Fruit fly (Drosophila melanogaster) whole organism, embryonic: ENCODE measurements around the gene CG3598.

Experiments
- Bdp1 ChIP-seq: fragments of 200-800 bp; sonication (Bioruptor generic); optimal IDR thresholded peaks from 3 replicates; lab custom pipeline; 2016; ENCODE audit warnings: missing biosample characterization, missing genetic modification characterization
- CG10274 ChIP-seq: fragments of 200-800 bp; sonication (Bioruptor generic); optimal IDR thresholded peaks from 3 replicates; lab custom pipeline; 2017; ENCODE audit warnings: missing biosample characterization, mild to moderate bottlenecking, missing genetic modification characterization
- CG10431 ChIP-seq: fragments of 200-800 bp; sonication (Bioruptor generic); optimal IDR thresholded peaks from 3 replicates; lab custom pipeline; 2018; ENCODE audit warnings: missing biosample characterization, mild to moderate bottlenecking, missing genetic modification characterization
- CG10462 ChIP-seq: fragments of 200-800 bp; sonication (Bioruptor generic); optimal IDR thresholded peaks from 2 replicates; lab custom pipeline; 2016; ENCODE audit warnings: missing biosample characterization, missing genetic modification characterization
- CG10979 ChIP-seq: fragments of 200-800 bp; sonication (Bioruptor generic); optimal IDR thresholded peaks from 2 replicates; lab custom pipeline; 2018; ENCODE audit warnings: missing biosample characterization, mild to moderate bottlenecking, missing genetic modification characterization, moderate library complexity
- CG11247 ChIP-seq: fragments of 200-800 bp; sonication (Bioruptor generic); IDR thresholded peaks from 2 replicates; pipeline ENCODE4 v1.3.6; 2022; ENCODE audit warnings: missing biosample characterization, missing genetic modification characterization
- CG13424 ChIP-seq: fragments of 200-800 bp; sonication (Bioruptor generic); optimal IDR thresholded peaks from 2 replicates; lab custom pipeline; 2019; ENCODE audit warnings: missing biosample characterization, mild to moderate bottlenecking, missing genetic modification characterization, moderate library complexity
- CG13624 ChIP-seq: fragments of 200-800 bp; sonication (Bioruptor generic); optimal IDR thresholded peaks from 2 replicates; lab custom pipeline; 2016; ENCODE audit warnings: missing biosample characterization, missing genetic modification characterization
- CG1602 ChIP-seq: fragments of 200-800 bp; sonication (Bioruptor generic); optimal IDR thresholded peaks from 3 replicates; lab custom pipeline; 2016; ENCODE audit warnings: missing biosample characterization, missing genetic modification characterization
- CG16815 ChIP-seq: fragments of 200-800 bp; sonication (Bioruptor generic); optimal IDR thresholded peaks from 3 replicates; lab custom pipeline; 2017; ENCODE audit warnings: missing biosample characterization, mild to moderate bottlenecking, missing genetic modification characterization
- CG17359 ChIP-seq: fragments of 200-800 bp; sonication (Bioruptor generic); optimal IDR thresholded peaks from 3 replicates; lab custom pipeline; 2018; ENCODE audit warnings: missing biosample characterization, mild to moderate bottlenecking, missing genetic modification characterization, moderate library complexity
- CG18619 ChIP-seq: fragments of 200-800 bp; sonication (Bioruptor generic); optimal IDR thresholded peaks from 3 replicates; lab custom pipeline; 2017; ENCODE audit warnings: missing biosample characterization, mild to moderate bottlenecking, missing genetic modification characterization
- CG2116 ChIP-seq: fragments of 200-800 bp; sonication (Bioruptor generic); optimal IDR thresholded peaks from 3 replicates; lab custom pipeline; 2018; ENCODE audit warnings: missing biosample characterization, mild to moderate bottlenecking, missing genetic modification characterization
- CG31441 ChIP-seq: fragments of 200-800 bp; sonication (Bioruptor generic); IDR thresholded peaks from 2 replicates; pipeline ENCODE4 v1.3.6; 2022; ENCODE audit warnings: missing biosample characterization, missing genetic modification characterization
- CG3838 ChIP-seq: fragments of 200-800 bp; sonication (Bioruptor generic); optimal IDR thresholded peaks from 3 replicates; lab custom pipeline; 2016; ENCODE audit warnings: missing biosample characterization, missing genetic modification characterization
- CG4617 ChIP-seq: fragments of 200-800 bp; sonication (Bioruptor generic); optimal IDR thresholded peaks from 3 replicates; lab custom pipeline; 2016; ENCODE audit warnings: missing biosample characterization, missing genetic modification characterization, borderline replicate concordance
- CG6689 ChIP-seq: fragments of 200-800 bp; sonication (Bioruptor generic); IDR thresholded peaks from 2 replicates; pipeline ENCODE4 v1.3.6; 2022; ENCODE audit warnings: missing biosample characterization, missing genetic modification characterization
- CG6813 ChIP-seq: fragments of 200-800 bp; sonication (Bioruptor generic); optimal IDR thresholded peaks from 2 replicates; lab custom pipeline; 2017; ENCODE audit warnings: missing biosample characterization, missing genetic modification characterization, mild to moderate bottlenecking, moderate library complexity, missing genetic modification reagents
- CG6854 ChIP-seq: fragments of 200-800 bp; sonication (Bioruptor generic); optimal IDR thresholded peaks from 3 replicates; lab custom pipeline; 2017; ENCODE audit warnings: missing biosample characterization, mild to moderate bottlenecking, missing genetic modification characterization
- CG8388 ChIP-seq: fragments of 200-800 bp; sonication (Bioruptor generic); optimal IDR thresholded peaks from 2 replicates; lab custom pipeline; 2019; ENCODE audit warnings: missing biosample characterization, mild to moderate bottlenecking, missing genetic modification characterization, moderate library complexity
- CG9437 ChIP-seq: fragments of 200-800 bp; sonication (Bioruptor generic); optimal IDR thresholded peaks from 2 replicates; lab custom pipeline; 2018; ENCODE audit warnings: missing biosample characterization, mild to moderate bottlenecking, missing genetic modification characterization
- Camta ChIP-seq: fragments of 200-800 bp; sonication (Bioruptor generic); optimal IDR thresholded peaks from 2 replicates; lab custom pipeline; 2016; ENCODE audit warnings: missing biosample characterization, missing genetic modification characterization
- Dbx ChIP-seq: fragments of 200-800 bp; sonication (Bioruptor generic); IDR thresholded peaks from 3 replicates; pipeline ENCODE4 v1.3.6; 2022; ENCODE audit warnings: missing biosample characterization, missing genetic modification characterization
- Dfd ChIP-seq, 2 experiments: fragments of >200 bp; optimal IDR thresholded peaks; 2 replicates each; lab custom pipeline; 2017; ENCODE audit warnings: missing biosample characterization in 2 of 2, missing genetic modification characterization in 2 of 2
- Hsf ChIP-seq: fragments of 200-800 bp; sonication (Bioruptor generic); optimal IDR thresholded peaks from 3 replicates; lab custom pipeline; 2016; ENCODE audit warnings: missing biosample characterization, missing genetic modification characterization
- Max ChIP-seq: fragments of 200-800 bp; sonication (Bioruptor generic); optimal IDR thresholded peaks from 2 replicates; lab custom pipeline; 2016; ENCODE audit warnings: missing biosample characterization, mild to moderate bottlenecking, missing genetic modification characterization
- Pdp1 ChIP-seq, 2 experiments: fragments of 200-800 bp; sonication (Bioruptor generic); optimal IDR thresholded peaks; 3 replicates each; lab custom pipeline; 2016; ENCODE audit warnings: missing biosample characterization in 2 of 2, missing genetic modification characterization in 2 of 2, mild to moderate bottlenecking in 1 of 2, moderate library complexity in 1 of 2
- Ravus ChIP-seq: fragments of 200-800 bp; sonication (Bioruptor generic); IDR thresholded peaks from 2 replicates; pipeline ENCODE4 v1.3.6; 2022; ENCODE audit warnings: missing biosample characterization, missing genetic modification characterization
- Sox102F ChIP-seq: fragments of 200-800 bp; sonication (Bioruptor generic); optimal IDR thresholded peaks from 2 replicates; lab custom pipeline; 2018; ENCODE audit warnings: missing biosample characterization, mild to moderate bottlenecking, missing genetic modification characterization, moderate library complexity
- Xrp1 ChIP-seq: fragments of 200-800 bp; sonication (Bioruptor generic); IDR thresholded peaks from 2 replicates; pipeline ENCODE4 v1.3.6; 2022; ENCODE audit warnings: missing biosample characterization, missing genetic modification characterization
- bigmax ChIP-seq: fragments of 200-800 bp; sonication (Bioruptor generic); optimal IDR thresholded peaks from 2 replicates; lab custom pipeline; 2018; ENCODE audit warnings: missing biosample characterization, mild to moderate bottlenecking, missing genetic modification characterization
- bsh ChIP-seq, 2 experiments: fragments of 200-800 bp; sonication (Bioruptor generic); optimal IDR thresholded peaks; 2 replicates each; lab custom pipeline; 2017 to 2018; ENCODE audit warnings: mild to moderate bottlenecking in 2 of 2, missing biosample characterization in 2 of 2, missing genetic modification characterization in 2 of 2, moderate library complexity in 1 of 2
- cad ChIP-seq: fragments of >200 bp; optimal IDR thresholded peaks from 2 replicates; lab custom pipeline; 2017; ENCODE audit warnings: missing biosample characterization, missing genetic modification characterization
- cg ChIP-seq: fragments of 200-800 bp; sonication (Bioruptor generic); optimal IDR thresholded peaks from 3 replicates; lab custom pipeline; 2019; ENCODE audit warnings: missing biosample characterization, mild to moderate bottlenecking, missing genetic modification characterization, moderate library complexity
- ci ChIP-seq: fragments of 200-800 bp; sonication (Bioruptor generic); IDR thresholded peaks from 3 replicates; pipeline ENCODE4 v1.3.6; 2022; ENCODE audit warnings: missing biosample characterization, missing genetic modification characterization
- esg ChIP-seq: fragments of 200-800 bp; sonication (Bioruptor generic); conservative IDR thresholded peaks from 2 replicates; pipeline ENCODE4 v1.3.6; 2022; ENCODE audit warnings: missing biosample characterization, missing genetic modification characterization
- ewg ChIP-seq: fragments of 200-800 bp; sonication (Bioruptor generic); optimal IDR thresholded peaks from 3 replicates; lab custom pipeline; 2017; ENCODE audit warnings: mild to moderate bottlenecking, missing biosample characterization, missing genetic modification reagents, missing genetic modification characterization
- fru ChIP-seq: fragments of >200 bp; optimal IDR thresholded peaks from 2 replicates; lab custom pipeline; 2017
- gfzf ChIP-seq: fragments of 200-800 bp; sonication (Bioruptor generic); optimal IDR thresholded peaks from 2 replicates; lab custom pipeline; 2016; ENCODE audit warnings: missing biosample characterization, mild to moderate bottlenecking, missing genetic modification characterization, moderate library complexity
- hbn ChIP-seq: fragments of 200-800 bp; sonication (Bioruptor generic); IDR thresholded peaks from 2 replicates; pipeline ENCODE4 v1.3.6; 2022; ENCODE audit warnings: missing biosample characterization, missing genetic modification characterization; ENCODE audit not compliant: partially characterized antibody
- hth ChIP-seq: fragments of >200 bp; optimal IDR thresholded peaks from 2 replicates; lab custom pipeline; 2017; ENCODE audit warnings: inconsistent platforms
- lab ChIP-seq: fragments of 200-800 bp; sonication (Bioruptor generic); optimal IDR thresholded peaks from 3 replicates; lab custom pipeline; 2017; ENCODE audit warnings: missing biosample characterization, missing genetic modification characterization, mild to moderate bottlenecking, moderate library complexity, missing genetic modification reagents
- lilli ChIP-seq: fragments of 200-800 bp; sonication (Bioruptor generic); optimal IDR thresholded peaks from 3 replicates; lab custom pipeline; 2016; ENCODE audit warnings: missing biosample characterization, missing genetic modification characterization
- pzg ChIP-seq: fragments of 200-800 bp; sonication (Bioruptor generic); optimal IDR thresholded peaks from 3 replicates; lab custom pipeline; 2018; ENCODE audit warnings: missing biosample characterization, mild to moderate bottlenecking, missing genetic modification characterization, moderate library complexity
- sc ChIP-seq, 3 experiments: fragments of >200 bp in 2 of 3; fragments of 200-800 bp in 1 of 3; sonication (Bioruptor generic) in 1 of 3; optimal IDR thresholded peaks; 2 replicates in 2 of 3; 3 replicates in 1 of 3; lab custom pipeline; 2017; ENCODE audit warnings: mild to moderate bottlenecking in 1 of 3, missing biosample characterization in 1 of 3, missing genetic modification characterization in 1 of 3, missing genetic modification reagents in 1 of 3
- schlank ChIP-seq: fragments of 200-800 bp; sonication (Bioruptor generic); optimal IDR thresholded peaks from 2 replicates; lab custom pipeline; 2018; ENCODE audit warnings: missing biosample characterization, mild to moderate bottlenecking, missing genetic modification characterization
- sim ChIP-seq: fragments of 200-800 bp; sonication (Bioruptor generic); IDR thresholded peaks from 2 replicates; pipeline ENCODE4 v1.3.6; 2022; ENCODE audit warnings: missing biosample characterization, missing genetic modification characterization
- sisA ChIP-seq: fragments of 200-800 bp; sonication (Bioruptor generic); IDR thresholded peaks from 2 replicates; pipeline ENCODE4 v1.3.6; 2022; ENCODE audit warnings: missing biosample characterization, missing genetic modification characterization
- ssp ChIP-seq: fragments of 200-800 bp; sonication (Bioruptor generic); IDR thresholded peaks from 2 replicates; pipeline ENCODE4 v1.3.6; 2022; ENCODE audit warnings: missing biosample characterization, missing genetic modification characterization
- tll ChIP-seq, 2 experiments: fragments of 200-800 bp in 1 of 2; fragments of >200 bp in 1 of 2; sonication (Bioruptor generic) in 1 of 2; optimal IDR thresholded peaks; 2 replicates each; lab custom pipeline; 2017 to 2019; ENCODE audit warnings: missing biosample characterization in 2 of 2, missing genetic modification characterization in 2 of 2, mild to moderate bottlenecking in 1 of 2, moderate library complexity in 1 of 2
- trem ChIP-seq: fragments of 200-800 bp; optimal IDR thresholded peaks from 3 replicates; lab custom pipeline; 2019; ENCODE audit warnings: missing biosample characterization, mild to moderate bottlenecking, missing genetic modification characterization, moderate library complexity

The CG3598 gene

dm6 chrX:2912581-2912980 is 24.2 kb upstream of the CG3598 start (continued):
- TF ChIP-seq CG10431 (GFP tag; lab: Kevin White, UChicago) (no peak), pzg (GFP tag; lab: Kevin White, UChicago) (no peak), CG13624 (GFP tag; lab: Kevin White, UChicago) (no peak), hth (lab: Kevin White, UChicago) (no peak), sc (optimal IDR thresholded peaks at IDR 0.05; lab: Kevin White, UChicago) (no peak), sc (GFP tag; optimal IDR thresholded peaks at IDR 0.05; lab: Kevin White, UChicago) (no peak), CG17359 (tag; lab: Kevin White, UChicago) (peak; percentile 7), CG1602 (GFP tag; lab: Kevin White, UChicago) (no peak), tll (GFP tag; optimal IDR thresholded peaks at IDR 0.05; lab: Kevin White, UChicago) (no peak), CG18619 (GFP tag; lab: Kevin White, UChicago) (no peak), CG10274 (no peak), Xrp1 (GFP tag; lab: Robert Waterston, UW) (no peak), lilli (GFP tag; lab: Kevin White, UChicago) (peak; percentile 5), CG6854 (no peak), gfzf (no peak), fru (lab: Kevin White, UChicago) (no peak), cg (GFP tag; lab: Kevin White, UChicago) (no peak), CG31441 (GFP tag; lab: Robert Waterston, UW) (no peak), CG3838 (GFP tag; lab: Kevin White, UChicago) (no peak), bsh (GFP tag; optimal IDR thresholded peaks at IDR 0.05; lab: Kevin White, UChicago) (peak in 1 of 2 experiments; percentile 21), Max (GFP tag; lab: Kevin White, UChicago) (no peak), ewg (peak; percentile 4), Camta (GFP tag; lab: Kevin White, UChicago) (no peak), bigmax (GFP tag; lab: Kevin White, UChicago) (no peak), Hsf (GFP tag; lab: Kevin White, UChicago) (no peak), ci (GFP tag; lab: Robert Waterston, UW) (0 out of 3 replicates have a peak, but pooled peaks have one; percentile 41), CG6689 (0 out of 2 replicates have a peak, but pooled peaks have one; percentile 19), Dbx (GFP tag; lab: Robert Waterston, UW) (no peak), sim (GFP tag; lab: Robert Waterston, UW) (no peak), esg (no peak), CG9437 (GFP tag; lab: Kevin White, UChicago) (no peak), schlank (tag; lab: Kevin White, UChicago) (no peak), lab (GFP tag; lab: Kevin White, UChicago) (peak; percentile 48), cad (no peak), CG8388 (GFP tag; lab: Kevin White, UChicago) (no peak), CG6813 (GFP tag; lab: Kevin White, UChicago) (no peak), CG10462 (GFP tag; lab: Kevin White, UChicago) (no peak), Pdp1 (GFP tag; optimal IDR thresholded peaks at IDR 0.05; lab: Kevin White, UChicago) (no peak), hbn (GFP tag; lab: Robert Waterston, UW) (no peak), CG10979 (tag; lab: Kevin White, UChicago) (no peak), Sox102F (GFP tag; lab: Kevin White, UChicago) (peak; percentile 29), CG13424 (tag; lab: Kevin White, UChicago) (peak; percentile 10), CG2116 (GFP tag; lab: Kevin White, UChicago) (no peak), trem (no peak), CG16815 (GFP tag; lab: Kevin White, UChicago) (no peak), ssp (GFP tag; lab: Robert Waterston, UW) (no peak), Ravus (GFP tag; lab: Robert Waterston, UW) (no peak), Bdp1 (GFP tag; lab: Kevin White, UChicago) (no peak), Dfd (GFP tag; optimal IDR thresholded peaks at IDR 0.05; lab: Kevin White, UChicago) (no peak), CG4617 (GFP tag; lab: Kevin White, UChicago) (no peak), sisA (GFP tag; lab: Robert Waterston, UW) (no peak), CG11247 (GFP tag; lab: Robert Waterston, UW) (no peak)
